Worm (Caenorhabditis elegans) whole organism, L4 larva: ENCODE measurements around the gene exc-15.
A peak's percentile ranks its signal among the peaks of the same experiment; 100 is the strongest.

Source experiments
- D1046.2 ChIP-seq: fragments of 200-800 bp; sonication (Bioruptor generic); IDR thresholded peaks from 2 replicates; pipeline ENCODE4 v1.3.6; 2022; ENCODE audit warnings: missing genetic modification characterization, missing compliant biosample characterization
- F44E2.7 ChIP-seq: fragments of 200-800 bp; sonication (Bioruptor generic); IDR thresholded peaks from 2 replicates; pipeline ENCODE4 v2.1.2; 2022; ENCODE audit warnings: missing genetic modification characterization, missing compliant biosample characterization
- Y105C5A.15 ChIP-seq: fragments of 200-800 bp; sonication (Bioruptor generic); IDR thresholded peaks from 2 replicates; pipeline ENCODE4 v1.3.6; 2022; ENCODE audit warnings: missing genetic modification characterization, missing compliant biosample characterization
- Y75B8A.6 ChIP-seq: fragments of 200-800 bp; sonication (Bioruptor generic); IDR thresholded peaks from 2 replicates; pipeline ENCODE4 v1.3.6; 2022; ENCODE audit warnings: missing genetic modification reagents, missing genetic modification characterization, missing compliant biosample characterization
- ZK337.2 ChIP-seq: fragments of 200-800 bp; sonication (Bioruptor generic); IDR thresholded peaks from 2 replicates; pipeline ENCODE4 v1.3.6; 2022; ENCODE audit warnings: missing genetic modification reagents, missing genetic modification characterization, missing compliant biosample characterization
- ama-1 ChIP-seq: fragments of 150-350 bp; optimal IDR thresholded peaks from 2 replicates; lab custom pipeline; 2014; ENCODE audit warnings: inconsistent platforms, mixed read lengths
- attf-4 ChIP-seq: sonication (generic microtip); optimal IDR thresholded peaks from 3 replicates; lab custom pipeline; 2017; ENCODE audit warnings: missing biosample characterization, missing genetic modification characterization
- ctbp-1 ChIP-seq: fragments of 200-800 bp; sonication (Bioruptor generic); IDR thresholded peaks from 2 replicates; pipeline ENCODE4 v1.3.6; 2022; ENCODE audit warnings: missing genetic modification reagents, missing genetic modification characterization, missing compliant biosample characterization
- daf-16 ChIP-seq, 3 experiments: sonication (generic microtip); optimal IDR thresholded peaks; 2 replicates each; lab custom pipeline; 2016 to 2017; ENCODE audit warnings: missing genetic modification characterization in 3 of 3, missing genetic modification reagents in 3 of 3, mild to moderate bottlenecking in 2 of 3, missing compliant biosample characterization in 2 of 3, missing biosample characterization in 1 of 3, moderate library complexity in 1 of 3
- daf-8 ChIP-seq: fragments of 200-800 bp; sonication (Bioruptor generic); IDR thresholded peaks from 2 replicates; pipeline ENCODE4 v1.3.6; 2022; ENCODE audit warnings: missing genetic modification characterization, missing compliant biosample characterization
- dmd-9 ChIP-seq: fragments of 200-800 bp; sonication (Bioruptor generic); IDR thresholded peaks from 2 replicates; pipeline ENCODE4 v1.3.6; 2022; ENCODE audit warnings: missing genetic modification reagents, missing genetic modification characterization, missing compliant biosample characterization
- duxl-1 ChIP-seq: sonication (generic microtip); optimal IDR thresholded peaks from 2 replicates; lab custom pipeline; 2016; ENCODE audit warnings: mild to moderate bottlenecking, missing genetic modification characterization, moderate library complexity, missing compliant biosample characterization; ENCODE audit not compliant: poor library complexity
- egl-27 ChIP-seq: sonication (generic microtip); optimal IDR thresholded peaks from 3 replicates; lab custom pipeline; 2017; ENCODE audit warnings: missing biosample characterization, missing genetic modification reagents, missing genetic modification characterization
- fos-1 ChIP-seq: fragments of 150-350 bp; optimal IDR thresholded peaks from 2 replicates; lab custom pipeline; 2014; ENCODE audit warnings: missing biosample characterization, missing genetic modification characterization
- lim-7 ChIP-seq: fragments of 200-800 bp; sonication (Bioruptor generic); IDR thresholded peaks from 2 replicates; pipeline ENCODE4 v1.3.6; 2022; ENCODE audit warnings: missing genetic modification characterization, missing compliant biosample characterization
- lin-1 ChIP-seq: fragments of 200-800 bp; sonication (Bioruptor generic); IDR thresholded peaks from 2 replicates; pipeline ENCODE4 v1.3.6; 2022; ENCODE audit warnings: missing genetic modification reagents, missing genetic modification characterization, missing compliant biosample characterization
- lin-15B ChIP-seq: fragments of 150-350 bp; sonication (generic microtip); optimal IDR thresholded peaks from 3 replicates; lab custom pipeline; 2014; ENCODE audit warnings: missing biosample characterization, missing genetic modification characterization
- madf-9 ChIP-seq: fragments of 200-800 bp; sonication (Bioruptor generic); conservative IDR thresholded peaks from 2 replicates; pipeline ENCODE4 v1.3.6; 2022; ENCODE audit warnings: missing genetic modification reagents, missing genetic modification characterization, missing compliant biosample characterization
- nhr-11 ChIP-seq: fragments of 150-350 bp; optimal IDR thresholded peaks from 2 replicates; lab custom pipeline; 2014; ENCODE audit warnings: missing biosample characterization, missing genetic modification characterization
- nhr-111 ChIP-seq: fragments of 200-800 bp; sonication (Bioruptor generic); optimal IDR thresholded peaks from 2 replicates; lab custom pipeline; 2018; ENCODE audit warnings: mild to moderate bottlenecking, missing genetic modification characterization, missing compliant biosample characterization
- nhr-237 ChIP-seq: sonication (generic microtip); optimal IDR thresholded peaks from 2 replicates; lab custom pipeline; 2017; ENCODE audit warnings: missing biosample characterization, missing genetic modification characterization
- nhr-28 ChIP-seq: fragments of 150-350 bp; optimal IDR thresholded peaks from 2 replicates; lab custom pipeline; 2014; ENCODE audit warnings: missing biosample characterization, missing genetic modification characterization
- nhr-41 ChIP-seq: fragments of 200-800 bp; sonication (Bioruptor generic); IDR thresholded peaks from 2 replicates; pipeline ENCODE4 v1.3.6; 2022; ENCODE audit warnings: missing genetic modification reagents, missing genetic modification characterization, missing compliant biosample characterization
- nhr-42 ChIP-seq: fragments of 200-800 bp; sonication (Bioruptor generic); IDR thresholded peaks from 2 replicates; pipeline ENCODE4 v1.3.6; 2022; ENCODE audit warnings: missing genetic modification characterization, missing compliant biosample characterization
- pqm-1 ChIP-seq: sonication (generic microtip); optimal IDR thresholded peaks from 2 replicates; lab custom pipeline; 2017; ENCODE audit warnings: missing biosample characterization, missing genetic modification characterization
- rbr-2 ChIP-seq: sonication (generic microtip); optimal IDR thresholded peaks from 2 replicates; lab custom pipeline; 2016; ENCODE audit warnings: missing genotype, missing genetic modification characterization, missing compliant biosample characterization
- set-16 ChIP-seq: fragments of 200-800 bp; sonication (Bioruptor generic); IDR thresholded peaks from 2 replicates; pipeline ENCODE4 v1.3.6; 2022; ENCODE audit warnings: missing genetic modification reagents, missing genetic modification characterization, missing compliant biosample characterization
- tag-97 ChIP-seq: fragments of 200-800 bp; sonication (Bioruptor generic); IDR thresholded peaks from 2 replicates; pipeline ENCODE4 v1.3.6; 2022; ENCODE audit warnings: missing genetic modification characterization, missing compliant biosample characterization
- unc-62 ChIP-seq, 3 experiments: fragments of 150-350 bp in 1 of 3; sonication (generic microtip); optimal IDR thresholded peaks in 2 of 3; peaks in 1 of 3; 1 replicate in 1 of 3; 2 replicates in 2 of 3; lab custom pipeline; 2014 to 2017; ENCODE audit warnings: missing biosample characterization in 3 of 3, missing genetic modification characterization in 3 of 3, missing genetic modification reagents in 3 of 3, missing genotype in 1 of 3
- zip-2 ChIP-seq: fragments of 150-350 bp; optimal IDR thresholded peaks from 2 replicates; lab custom pipeline; 2014; ENCODE audit warnings: missing biosample characterization, missing genetic modification characterization

Gene exc-15

ce11 chrV:4502624-4503023 is 19.4 kb downstream of the exc-15 start (continued):
- TF ChIP-seq rbr-2: no peak
- no peak for TF ChIP-seq ctbp-1 (GFP tag; lab: Robert Waterston, UW)
- no peak for TF ChIP-seq daf-8
- no peak for TF ChIP-seq tag-97 (GFP tag; lab: Robert Waterston, UW)
- TF ChIP-seq unc-62 (GFP tag; optimal IDR thresholded peaks at IDR 0.05 in 1 of 2; lab: Kevin White, UChicago): peak in 1 of 2 experiments; percentile 99
- TF ChIP-seq unc-62 (tag; optimal IDR thresholded peaks at IDR 0.05; lab: Kevin White, UChicago): no peak
- peak; percentile 54; the same call in 1 of the 2 replicates for TF ChIP-seq set-16
- no peak for TF ChIP-seq ama-1 (lab: Kevin White, UChicago)
- TF ChIP-seq dmd-9: no peak
- TF ChIP-seq fos-1 (tag; lab: Kevin White, UChicago): no peak
- TF ChIP-seq F44E2.7: no peak
- no peak for TF ChIP-seq D1046.2 (GFP tag; lab: Robert Waterston, UW)
- TF ChIP-seq lin-15B (tag; lab: Kevin White, UChicago): no peak
- no peak for TF ChIP-seq nhr-237 (tag; lab: Kevin White, UChicago)
- TF ChIP-seq nhr-11 (tag; lab: Kevin White, UChicago): no peak
- no peak for TF ChIP-seq zip-2 (tag; lab: Kevin White, UChicago)
- TF ChIP-seq lim-7 (GFP tag; lab: Robert Waterston, UW): no peak
- no peak for TF ChIP-seq ZK337.2 (GFP tag; lab: Robert Waterston, UW)

- no peak for TF ChIP-seq daf-16 (GFP tag; optimal IDR thresholded peaks at IDR 0.05; lab: Kevin White, UChicago)
- no peak for TF ChIP-seq daf-16 (tag; optimal IDR thresholded peaks at IDR 0.05; lab: Kevin White, UChicago)
- TF ChIP-seq attf-4 (tag; lab: Kevin White, UChicago): no peak
- TF ChIP-seq unc-62 (GFP tag; optimal IDR thresholded peaks at IDR 0.05 in 1 of 2; lab: Kevin White, UChicago): peak in 1 of 2 experiments; percentile 98
- no peak for TF ChIP-seq unc-62 (tag; optimal IDR thresholded peaks at IDR 0.05; lab: Kevin White, UChicago)
- peak; percentile 73 for TF ChIP-seq set-16
- TF ChIP-seq nhr-111: no peak
Measured at ce11 chrV:4503868-4504365, 20.7 kb downstream of the exc-15 start.

- TF ChIP-seq nhr-41 (GFP tag; lab: Robert Waterston, UW) (no peak), nhr-42 (no peak), fos-1 (tag; lab: Kevin White, UChicago) (no peak), Y105C5A.15 (GFP tag; lab: Robert Waterston, UW) (no peak), set-16 (no peak), unc-62 (GFP tag; optimal IDR thresholded peaks at IDR 0.05 in 1 of 2; lab: Kevin White, UChicago) (peak in 1 of 2 experiments; percentile 94), unc-62 (tag; optimal IDR thresholded peaks at IDR 0.05; lab: Kevin White, UChicago) (no peak), madf-9 (GFP tag; lab: Robert Waterston, UW) (no peak), lin-1 (no peak), pqm-1 (tag; lab: Kevin White, UChicago) (no peak)
- TF ChIP-seq, all 104 proteins: peak for 1
Measured at ce11 chrV:4504445-4504844, 21.2 kb downstream of the exc-15 start.

- TF ChIP-seq attf-4 (tag; lab: Kevin White, UChicago) (no peak), Y75B8A.6 (GFP tag; lab: Robert Waterston, UW) (no peak), egl-27 (no peak), unc-62 (GFP tag; optimal IDR thresholded peaks at IDR 0.05 in 1 of 2; lab: Kevin White, UChicago) (peak in 1 of 2 experiments; percentile 99), unc-62 (tag; optimal IDR thresholded peaks at IDR 0.05; lab: Kevin White, UChicago) (no peak)
Measured at ce11 chrV:4505000-4505399, 21.7 kb downstream of the exc-15 start.

ce11 chrV:4505408-4506270 is 22.4 kb downstream of the exc-15 start:
- TF ChIP-seq duxl-1 (tag; lab: Kevin White, UChicago) (no peak), lin-1 (no peak), nhr-28 (tag; lab: Kevin White, UChicago) (no peak), unc-62 (GFP tag; optimal IDR thresholded peaks at IDR 0.05 in 1 of 2; lab: Kevin White, UChicago) (peak in 1 of 2 experiments; percentile 67), unc-62 (tag; optimal IDR thresholded peaks at IDR 0.05; lab: Kevin White, UChicago) (no peak)
